Worm (Caenorhabditis elegans): Measurements from ENCODE around the gene Y54G11A.1.
A peak's percentile ranks its signal among the peaks of the same experiment; 100 is the strongest.

The Y54G11A.1 gene

ce11 chrII:14239924-14240323, 29.1 kb downstream of the Y54G11A.1 start:
- no peak for TF ChIP-seq efl-1 (optimal IDR thresholded peaks at IDR 0.05)
- TF ChIP-seq efl-1 (GFP tag; optimal IDR thresholded peaks at IDR 0.05 in 1 of 2), result peak in 1 of 2 experiments; percentile 38
- no peak for TF ChIP-seq snpc-4 (tag; optimal IDR thresholded peaks at IDR 0.05)

ce11 chrII:14237245-14237806, 31.7 kb downstream of the Y54G11A.1 start:
- TF ChIP-seq nhr-20 (tag; optimal IDR thresholded peaks at IDR 0.05), result no peak
- no peak for TF ChIP-seq nhr-237 (tag; optimal IDR thresholded peaks at IDR 0.05)
- peak; percentile 16 for TF ChIP-seq ceh-8 (GFP tag; optimal IDR thresholded peaks at IDR 0.05)
- no peak for TF ChIP-seq efl-1 (optimal IDR thresholded peaks at IDR 0.05)
- peak in 1 of 2 experiments; percentile 65 for TF ChIP-seq efl-1 (GFP tag; optimal IDR thresholded peaks at IDR 0.05 in 1 of 2)

ce11 chrII:14236569-14236968, 32.4 kb downstream of the Y54G11A.1 start:
- TF ChIP-seq swsn-7 (tag; optimal IDR thresholded peaks at IDR 0.05) (no peak), efl-1 (optimal IDR thresholded peaks at IDR 0.05) (no peak), efl-1 (GFP tag; optimal IDR thresholded peaks at IDR 0.05 in 1 of 2) (peak in 1 of 2 experiments; percentile 93)

- TF ChIP-seq nhr-90 (tag; optimal IDR thresholded peaks at IDR 0.05; ENCODE audit: poor library complexity) (no peak), irx-1 (tag; optimal IDR thresholded peaks at IDR 0.05) (no peak), lin-14 (GFP tag; optimal IDR thresholded peaks at IDR 0.05) (peak; percentile 17), lin-13 (GFP tag; optimal IDR thresholded peaks at IDR 0.05) (no peak), dpl-1 (GFP tag; optimal IDR thresholded peaks at IDR 0.05) (peak; percentile 56 to 77 (median 63)), unc-30 (tag; optimal IDR thresholded peaks at IDR 0.05) (no peak), aly-2 (tag; optimal IDR thresholded peaks at IDR 0.05) (no peak), F16B12.6 (tag; optimal IDR thresholded peaks at IDR 0.05) (peak; percentile 66), ztf-11 (tag; optimal IDR thresholded peaks at IDR 0.05) (no peak), fkh-4 (tag; optimal IDR thresholded peaks at IDR 0.05; ENCODE audit: borderline replicate concordance) (no peak), elt-2 (tag; optimal IDR thresholded peaks at IDR 0.05) (peak; percentile 6), lsy-2 (tag; optimal IDR thresholded peaks at IDR 0.05) (peak in 1 of 2 experiments; percentile 10), unc-98 (GFP tag; IDR thresholded peaks at IDR 0.05) (no peak), hlh-4 (tag; optimal IDR thresholded peaks at IDR 0.05) (no peak), blmp-1 (tag; optimal IDR thresholded peaks at IDR 0.05) (no peak), pqm-1 (tag; optimal IDR thresholded peaks at IDR 0.05) (no peak), egl-27 (tag; optimal IDR thresholded peaks at IDR 0.05) (no peak), ces-1 (GFP tag; optimal IDR thresholded peaks at IDR 0.05) (no peak), grh-1 (GFP tag; IDR thresholded peaks at IDR 0.05) (no peak), lin-35 (GFP tag; optimal IDR thresholded peaks at IDR 0.05) (peak; percentile 2 to 81), vab-15 (tag; optimal IDR thresholded peaks at IDR 0.05) (no peak), ama-1 (optimal IDR thresholded peaks at IDR 0.05) (no peak), efl-1 (optimal IDR thresholded peaks at IDR 0.05) (peak; percentile 49 to 75), efl-1 (GFP tag; optimal IDR thresholded peaks at IDR 0.05 in 1 of 2) (peak; percentile 80 to 96)
Observed at ce11 chrII:14234375-14235102, 34.5 kb downstream of the Y54G11A.1 start.

- TF ChIP-seq lin-14 (GFP tag; optimal IDR thresholded peaks at IDR 0.05), result peak; percentile 23
- TF ChIP-seq nhr-85 (tag), result peak; percentile 56
- no peak for TF ChIP-seq efl-1 (optimal IDR thresholded peaks at IDR 0.05)
- TF ChIP-seq efl-1 (GFP tag; optimal IDR thresholded peaks at IDR 0.05 in 1 of 2), result peak in 1 of 2 experiments; percentile 79
- TF ChIP-seq tbx-2 (tag; optimal IDR thresholded peaks at IDR 0.05), result no peak
Observed at ce11 chrII:14233879-14234278, 35.1 kb downstream of the Y54G11A.1 start, which contains the start of gene men-1. TSS of gene men-1 (minus strand) at chrII:14234120.
